Worm (Caenorhabditis elegans) whole organism, L1 larva: ENCODE data around the gene C14E2.4.

ENCODE experiments used
- aha-1 ChIP-seq: fragments of 150-350 bp; optimal IDR thresholded peaks from 2 replicates; lab custom pipeline; 2014; ENCODE audit warnings: missing biosample characterization, missing genetic modification characterization
- alr-1 ChIP-seq: fragments of 200-800 bp; sonication (Bioruptor generic); optimal IDR thresholded peaks from 2 replicates; lab custom pipeline; 2018; ENCODE audit warnings: borderline replicate concordance, mild to moderate bottlenecking, missing genetic modification characterization, missing compliant biosample characterization
- ama-1 ChIP-seq: fragments of 150-350 bp; optimal IDR thresholded peaks from 2 replicates; lab custom pipeline; 2014
- ceh-82 ChIP-seq, 3 experiments: fragments of 150-350 bp in 1 of 3; sonication (generic microtip) in 2 of 3; optimal IDR thresholded peaks; 2 replicates each; lab custom pipeline; 2014 to 2017; ENCODE audit warnings: missing biosample characterization in 3 of 3, missing genetic modification characterization in 3 of 3
- egl-27 ChIP-seq, 2 experiments: fragments of 150-350 bp in 1 of 2; sonication (generic microtip); optimal IDR thresholded peaks; 3 replicates each; lab custom pipeline; 2017 to 2018; ENCODE audit warnings: missing biosample characterization in 2 of 2, missing genetic modification characterization in 2 of 2, missing genetic modification reagents in 2 of 2
- fkh-10 ChIP-seq: sonication (generic microtip); optimal IDR thresholded peaks from 2 replicates; lab custom pipeline; 2017; ENCODE audit warnings: missing biosample characterization, missing genetic modification reagents, missing genetic modification characterization
- fkh-4 ChIP-seq: sonication (generic microtip); optimal IDR thresholded peaks from 2 replicates; lab custom pipeline; 2016; ENCODE audit warnings: missing compliant biosample characterization, missing genetic modification characterization, borderline replicate concordance
- fos-1 ChIP-seq: fragments of 150-350 bp; optimal IDR thresholded peaks from 2 replicates; lab custom pipeline; 2014; ENCODE audit warnings: missing biosample characterization, missing genetic modification characterization
- hlh-17 ChIP-seq: fragments of 200-800 bp; sonication (Bioruptor generic); optimal IDR thresholded peaks from 2 replicates; lab custom pipeline; 2018; ENCODE audit warnings: missing genetic modification characterization, mild to moderate bottlenecking, missing compliant biosample characterization, moderate library complexity, borderline replicate concordance
- nhr-90 ChIP-seq: sonication (generic microtip); optimal IDR thresholded peaks from 2 replicates; lab custom pipeline; 2016; ENCODE audit warnings: mild to moderate bottlenecking, missing genetic modification characterization, missing compliant biosample characterization; ENCODE audit not compliant: poor library complexity
- pax-3 ChIP-seq: fragments of 200-800 bp; sonication (Bioruptor generic); optimal IDR thresholded peaks from 2 replicates; lab custom pipeline; 2018; ENCODE audit warnings: mild to moderate bottlenecking, missing genetic modification characterization, moderate library complexity, missing compliant biosample characterization
- skn-1 ChIP-seq: fragments of 150-350 bp; optimal IDR thresholded peaks from 2 replicates; lab custom pipeline; 2014; ENCODE audit warnings: missing biosample characterization, missing genetic modification characterization
- ztf-11 ChIP-seq, 2 experiments: sonication (generic microtip); optimal IDR thresholded peaks; 2 replicates each; lab custom pipeline; 2016 to 2017; ENCODE audit warnings: missing genetic modification characterization in 2 of 2, missing biosample characterization in 1 of 2, missing compliant biosample characterization in 1 of 2

DNA sequence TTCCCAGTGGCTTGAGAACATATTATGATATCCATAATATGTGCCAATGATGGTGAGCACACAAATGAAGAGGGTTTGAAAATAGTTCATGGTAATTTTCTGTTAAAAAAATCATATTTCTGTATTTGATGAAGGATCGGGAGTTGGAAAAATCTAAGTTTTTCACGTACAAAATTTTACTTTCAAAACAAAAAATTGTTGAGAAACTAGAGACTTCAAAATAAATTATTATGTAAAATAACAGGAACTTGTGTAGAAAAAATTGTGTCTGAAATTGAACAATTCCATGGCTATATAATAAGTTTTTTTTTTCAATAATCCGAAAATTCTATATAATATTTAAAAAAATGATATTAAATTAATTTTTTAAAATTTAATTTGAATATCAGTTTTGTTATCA is at the start of gene C14E2.4:
- TF ChIP-seq skn-1 (tag; lab: Kevin White, UChicago) = no peak
- TF ChIP-seq pax-3 (tag; lab: Kevin White, UChicago) = no peak
- no peak for TF ChIP-seq ama-1 (lab: Kevin White, UChicago)
- TF ChIP-seq fos-1 (tag; lab: Kevin White, UChicago) = no peak
- no peak for TF ChIP-seq alr-1 (tag; lab: Kevin White, UChicago)
- no peak for TF ChIP-seq fkh-10 (GFP tag; lab: Kevin White, UChicago)
- no peak for TF ChIP-seq aha-1 (tag; lab: Kevin White, UChicago)
- no peak for TF ChIP-seq hlh-17
- TF ChIP-seq ceh-82 (tag; optimal IDR thresholded peaks at IDR 0.05; lab: Kevin White, UChicago) = no peak
- no peak for TF ChIP-seq fkh-4 (tag; lab: Kevin White, UChicago)
- no peak for TF ChIP-seq egl-27 (tag; optimal IDR thresholded peaks at IDR 0.05; lab: Kevin White, UChicago)
- no peak for TF ChIP-seq nhr-90
- no peak for TF ChIP-seq ztf-11 (tag; optimal IDR thresholded peaks at IDR 0.05; lab: Kevin White, UChicago)
